Worm (Caenorhabditis elegans) whole organism, early embryonic: ENCODE data around the gene zfp-3.

Source experiments
- B0310.2 ChIP-seq: sonication (generic microtip); optimal IDR thresholded peaks from 2 replicates; lab custom pipeline; 2016; ENCODE audit warnings: mild to moderate bottlenecking, missing genetic modification characterization, missing compliant biosample characterization
- ama-1 ChIP-seq: fragments of 150-350 bp; optimal IDR thresholded peaks from 2 replicates; lab custom pipeline; 2014
- ets-7 ChIP-seq: sonication (generic microtip); optimal IDR thresholded peaks from 2 replicates; lab custom pipeline; 2016; ENCODE audit warnings: missing genotype, missing genetic modification characterization, missing compliant biosample characterization
- hmbx-1 ChIP-seq: sonication (generic microtip); optimal IDR thresholded peaks from 2 replicates; lab custom pipeline; 2016; ENCODE audit warnings: mild to moderate bottlenecking, missing genetic modification characterization, missing compliant biosample characterization
- tra-4 ChIP-seq: sonication (generic microtip); optimal IDR thresholded peaks from 2 replicates; lab custom pipeline; 2017; ENCODE audit warnings: missing genetic modification characterization, missing compliant biosample characterization

DNA sequence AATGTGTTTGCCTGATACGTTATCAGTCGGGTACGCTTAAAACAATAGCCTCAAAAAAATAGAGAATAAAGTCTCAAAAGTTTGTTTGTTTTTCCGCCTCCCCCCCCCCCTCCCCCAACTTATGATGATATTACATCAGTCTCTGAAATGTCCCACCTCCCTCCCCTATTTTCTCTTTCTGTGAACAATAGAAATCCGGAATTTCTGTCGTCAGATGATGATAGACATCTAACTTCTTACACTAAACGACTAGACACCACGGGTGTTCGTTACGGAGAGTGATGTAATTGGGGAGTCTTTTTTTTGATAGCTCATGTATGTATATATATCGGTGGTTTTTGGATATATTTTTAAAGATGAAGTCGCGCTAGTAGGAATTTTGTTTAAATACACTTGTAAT is 52.0 kb downstream of the zfp-3 start:
- no peak for TF ChIP-seq B0310.2
- TF ChIP-seq ama-1 (lab: Kevin White, UChicago) = no peak
- TF ChIP-seq tra-4 (tag; lab: Kevin White, UChicago) = no peak
- TF ChIP-seq hmbx-1 = no peak
- TF ChIP-seq ets-7 = no peak
